Fruit fly (Drosophila melanogaster) S2 (cell line): ENCODE measurements around the gene CG9933.

Source experiments
- CG8478 ChIP-seq: fragments of >200 bp; optimal IDR thresholded peaks from 2 replicates; lab custom pipeline; 2018
- CTCF ChIP-seq, 2 experiments: fragments of >200 bp; optimal IDR thresholded peaks; 2 replicates each; lab custom pipeline; 2018

dm6 chr2L:13005304-13005703 lies 15.8 kb downstream of the CG9933 start:
- TF ChIP-seq CTCF (optimal IDR thresholded peaks at IDR 0.05; lab: Kevin White, UChicago), result no peak
- no peak for TF ChIP-seq CG8478 (lab: Kevin White, UChicago)
